Fruit fly (Drosophila melanogaster) whole organism, embryonic: ENCODE results near the gene CG32452.
"Not testable (repeated sequence)": the region's sequence is repeated elsewhere in the genome, so short reads cannot be mapped to it uniquely, and the experiment has no call there.

ENCODE experiments used
- Atf3 ChIP-seq: fragments of 200-800 bp; sonication (Bioruptor generic); optimal IDR thresholded peaks from 3 replicates; lab custom pipeline; 2016; ENCODE audit warnings: missing biosample characterization, missing genetic modification characterization
- BtbVII ChIP-seq: fragments of 200-800 bp; sonication (Bioruptor generic); optimal IDR thresholded peaks from 3 replicates; lab custom pipeline; 2017; ENCODE audit warnings: missing biosample characterization, mild to moderate bottlenecking, missing genetic modification characterization
- CG10565 ChIP-seq: fragments of 200-800 bp; sonication (Bioruptor generic); optimal IDR thresholded peaks from 3 replicates; lab custom pipeline; 2016; ENCODE audit warnings: missing biosample characterization, mild to moderate bottlenecking, missing genetic modification characterization
- CG10654 ChIP-seq: fragments of 200-800 bp; sonication (Bioruptor generic); optimal IDR thresholded peaks from 2 replicates; lab custom pipeline; 2016; ENCODE audit warnings: missing biosample characterization, missing genetic modification characterization
- CG11456 ChIP-seq: fragments of 200-800 bp; sonication (Bioruptor generic); IDR thresholded peaks from 3 replicates; pipeline ENCODE4 v1.3.6; 2022; ENCODE audit warnings: missing biosample characterization, missing genetic modification characterization
- CG1233 ChIP-seq: fragments of 200-800 bp; sonication (Bioruptor generic); optimal IDR thresholded peaks from 4 replicates; lab custom pipeline; 2018; ENCODE audit warnings: missing biosample characterization, mild to moderate bottlenecking, missing genetic modification characterization
- CG1529 ChIP-seq: fragments of 200-800 bp; sonication (Bioruptor generic); optimal IDR thresholded peaks from 3 replicates; lab custom pipeline; 2018; ENCODE audit warnings: missing biosample characterization, missing genetic modification characterization
- CG15601 ChIP-seq: fragments of 200-800 bp; sonication (Bioruptor generic); optimal IDR thresholded peaks from 3 replicates; lab custom pipeline; 2019; ENCODE audit warnings: missing biosample characterization, mild to moderate bottlenecking, missing genetic modification characterization, moderate library complexity
- CG1647 ChIP-seq: fragments of 200-800 bp; sonication (Bioruptor generic); optimal IDR thresholded peaks from 3 replicates; lab custom pipeline; 2016; ENCODE audit warnings: missing biosample characterization, missing genetic modification characterization
- CG2199 ChIP-seq: fragments of 200-800 bp; sonication (Bioruptor generic); IDR thresholded peaks from 3 replicates; pipeline ENCODE4 v1.3.6; 2022; ENCODE audit warnings: missing biosample characterization, missing genetic modification characterization
- CG31388 ChIP-seq: fragments of 200-800 bp; sonication (Bioruptor generic); optimal IDR thresholded peaks from 2 replicates; lab custom pipeline; 2016; ENCODE audit warnings: missing biosample characterization, missing genetic modification characterization
- CG4424 ChIP-seq: fragments of 200-800 bp; sonication (Bioruptor generic); optimal IDR thresholded peaks from 3 replicates; lab custom pipeline; 2016; ENCODE audit warnings: missing biosample characterization, missing genetic modification characterization
- CG8281 ChIP-seq: fragments of 200-800 bp; sonication (Bioruptor generic); optimal IDR thresholded peaks from 2 replicates; lab custom pipeline; 2018; ENCODE audit warnings: missing biosample characterization, mild to moderate bottlenecking, missing genetic modification characterization, moderate library complexity
- CG8478 ChIP-seq: fragments of >200 bp; optimal IDR thresholded peaks from 2 replicates; lab custom pipeline; 2018
- CG9797 ChIP-seq: fragments of 200-800 bp; sonication (Bioruptor generic); optimal IDR thresholded peaks from 3 replicates; lab custom pipeline; 2018; ENCODE audit warnings: missing biosample characterization, mild to moderate bottlenecking, missing genetic modification characterization
- CTCF ChIP-seq: fragments of 200-800 bp; sonication (Bioruptor generic); optimal IDR thresholded peaks from 2 replicates; lab custom pipeline; 2017; ENCODE audit warnings: missing biosample characterization, mild to moderate bottlenecking, missing genetic modification characterization, moderate library complexity
- Dip2 ChIP-seq: fragments of 200-800 bp; sonication (Bioruptor generic); IDR thresholded peaks from 2 replicates; pipeline ENCODE4 v1.3.6; 2022; ENCODE audit warnings: missing biosample characterization, missing genetic modification characterization
- Ssrp ChIP-seq: fragments of 200-800 bp; sonication (Bioruptor generic); optimal IDR thresholded peaks from 2 replicates; lab custom pipeline; 2018; ENCODE audit warnings: missing biosample characterization, mild to moderate bottlenecking, missing genetic modification characterization, moderate library complexity
- ac ChIP-seq: fragments of 200-800 bp; sonication (Bioruptor generic); optimal IDR thresholded peaks from 3 replicates; lab custom pipeline; 2017; ENCODE audit warnings: missing biosample characterization, mild to moderate bottlenecking, missing genetic modification characterization
- bcd ChIP-seq: fragments of 200-800 bp; sonication (Bioruptor generic); optimal IDR thresholded peaks from 2 replicates; lab custom pipeline; 2017; ENCODE audit warnings: missing biosample characterization, mild to moderate bottlenecking, missing genetic modification characterization
- chn ChIP-seq: fragments of 200-800 bp; sonication (Bioruptor generic); optimal IDR thresholded peaks from 2 replicates; lab custom pipeline; 2016; ENCODE audit warnings: missing biosample characterization, missing genetic modification characterization
- crc ChIP-seq: fragments of 200-800 bp; sonication (Bioruptor generic); optimal IDR thresholded peaks from 2 replicates; lab custom pipeline; 2016; ENCODE audit warnings: missing biosample characterization, missing genetic modification characterization
- crol ChIP-seq: fragments of 200-800 bp; sonication (Bioruptor generic); IDR thresholded peaks from 2 replicates; pipeline ENCODE4 v1.3.6; 2022; ENCODE audit warnings: missing biosample characterization, missing genetic modification characterization
- dm ChIP-seq: fragments of 200-800 bp; sonication (Bioruptor generic); optimal IDR thresholded peaks from 3 replicates; lab custom pipeline; 2016; ENCODE audit warnings: missing biosample characterization, missing genetic modification characterization
- ems ChIP-seq: fragments of 200-800 bp; sonication (Bioruptor generic); optimal IDR thresholded peaks from 3 replicates; lab custom pipeline; 2016; ENCODE audit warnings: missing biosample characterization, missing genetic modification characterization
- lmd ChIP-seq: fragments of 200-800 bp; sonication (Bioruptor generic); IDR thresholded peaks from 2 replicates; pipeline ENCODE4 v1.3.6; 2022; ENCODE audit warnings: missing biosample characterization, missing genetic modification characterization
- lov ChIP-seq, 2 experiments: fragments of 200-800 bp in 1 of 2; fragments of >200 bp in 1 of 2; sonication (Bioruptor generic) in 1 of 2; IDR thresholded peaks in 1 of 2; optimal IDR thresholded peaks in 1 of 2; 2 replicates in 1 of 2; 3 replicates in 1 of 2; pipeline versions ENCODE4 v1.3.6 to Lab custom; 2017 to 2022; ENCODE audit warnings: missing biosample characterization in 1 of 2, missing genetic modification characterization in 1 of 2
- pan ChIP-seq, 4 experiments: fragments of >200 bp in 3 of 4; fragments of 200-800 bp in 1 of 4; sonication (Bioruptor generic) in 1 of 4; optimal IDR thresholded peaks in 3 of 4; IDR thresholded peaks in 1 of 4; 2 replicates each; pipeline versions ENCODE4 v1.3.6 to Lab custom; 2017 to 2022; ENCODE audit warnings: missing biosample characterization in 2 of 4, missing genetic modification characterization in 2 of 4, mixed read lengths in 1 of 4
- stwl ChIP-seq: fragments of 200-800 bp; sonication (Bioruptor generic); optimal IDR thresholded peaks from 3 replicates; lab custom pipeline; 2018; ENCODE audit warnings: missing biosample characterization, mild to moderate bottlenecking, missing genetic modification characterization, moderate library complexity
- tll ChIP-seq, 2 experiments: fragments of 200-800 bp in 1 of 2; fragments of >200 bp in 1 of 2; sonication (Bioruptor generic) in 1 of 2; optimal IDR thresholded peaks; 2 replicates each; lab custom pipeline; 2017 to 2019; ENCODE audit warnings: missing biosample characterization in 2 of 2, missing genetic modification characterization in 2 of 2, mild to moderate bottlenecking in 1 of 2, moderate library complexity in 1 of 2
- tna ChIP-seq: fragments of 200-800 bp; sonication (Bioruptor generic); IDR thresholded peaks from 2 replicates; pipeline ENCODE4 v1.3.6; 2022; ENCODE audit warnings: missing biosample characterization, missing genetic modification characterization; ENCODE audit not compliant: partially characterized antibody
- twi ChIP-seq: fragments of 200-800 bp; optimal IDR thresholded peaks from 2 replicates; lab custom pipeline; 2019; ENCODE audit warnings: missing biosample characterization, mild to moderate bottlenecking, missing genetic modification characterization, moderate library complexity
- tx ChIP-seq: fragments of 200-800 bp; sonication (Bioruptor generic); optimal IDR thresholded peaks from 2 replicates; lab custom pipeline; 2016; ENCODE audit warnings: missing biosample characterization, missing genetic modification characterization
- vnd ChIP-seq: fragments of 200-800 bp; sonication (Bioruptor generic); IDR thresholded peaks from 3 replicates; pipeline ENCODE4 v1.3.6; 2022; ENCODE audit warnings: missing biosample characterization, missing genetic modification characterization; ENCODE audit not compliant: partially characterized antibody

CG32452 gene

dm6 chr3L:22696930-22697329 lies 20.6 kb upstream of the CG32452 start, which contains the start of gene CG32453:
TSS of gene CG32453 (plus strand) at chr3L:22697230.
- TF ChIP-seq CG31388 (GFP tag; lab: Kevin White, UChicago); CG10654 (GFP tag; lab: Kevin White, UChicago); lov (optimal IDR thresholded peaks at IDR 0.05; lab: Kevin White, UChicago); lov (GFP tag; IDR thresholded peaks at IDR 0.05; lab: Robert Waterston, UW): not testable (repeated sequence)

dm6 chr3L:22699133-22699532 lies 18.4 kb upstream of the CG32452 start, which contains the start of gene CG45116:
TSS of gene CG45116 (plus strand) at chr3L:22699433.
- TF ChIP-seq tll (GFP tag; optimal IDR thresholded peaks at IDR 0.05; lab: Kevin White, UChicago) (peak in 1 of 2 experiments; percentile 18), tna (no peak), crol (GFP tag; lab: Robert Waterston, UW) (no peak), BtbVII (no peak), CG10565 (GFP tag; lab: Kevin White, UChicago) (no peak), Ssrp (tag; lab: Kevin White, UChicago) (no peak), CG9797 (GFP tag; lab: Kevin White, UChicago) (no peak), bcd (GFP tag; lab: Kevin White, UChicago) (no peak), CG4424 (GFP tag; lab: Kevin White, UChicago) (no peak), ac (GFP tag; lab: Kevin White, UChicago) (peak; percentile 37), twi (tag; lab: Kevin White, UChicago) (peak; percentile 58), CG8478 (no peak), crc (GFP tag; lab: Kevin White, UChicago) (no peak), ems (GFP tag; lab: Kevin White, UChicago) (no peak), CG1233 (no peak), CG2199 (GFP tag; lab: Robert Waterston, UW) (0 out of 3 replicates have a peak, but pooled peaks have one; percentile 34), CG8281 (tag; lab: Kevin White, UChicago) (no peak), dm (GFP tag; lab: Kevin White, UChicago) (no peak), CG1647 (no peak), CG1529 (GFP tag; lab: Kevin White, UChicago) (no peak), tx (GFP tag; lab: Kevin White, UChicago) (no peak)

- TF ChIP-seq Atf3 (GFP tag; lab: Kevin White, UChicago) = no peak
- TF ChIP-seq CG11456 (GFP tag; lab: Robert Waterston, UW) = 0 out of 3 replicates have a peak, but pooled peaks have one; percentile 22
These were observed 5.7 kb upstream of the CG32452 start, which contains the start of gene CG11370 for dm6 chr3L:22711855-22712254. TSS of gene CG11370 (plus strand) at chr3L:22712155.

- TF ChIP-seq chn (GFP tag; lab: Kevin White, UChicago) = no peak
- TF ChIP-seq lmd (GFP tag; lab: Robert Waterston, UW) = no peak
- TF ChIP-seq Dip2 = peak; percentile 61
- peak; percentile 88 for TF ChIP-seq CTCF (GFP tag; lab: Kevin White, UChicago)
- no peak for TF ChIP-seq CG9797 (GFP tag; lab: Kevin White, UChicago)
- TF ChIP-seq vnd = no peak
- TF ChIP-seq CG15601 (tag; lab: Kevin White, UChicago) = peak; percentile 93
- peak; percentile 12 for TF ChIP-seq stwl (tag; lab: Kevin White, UChicago)
- TF ChIP-seq pan (optimal IDR thresholded peaks at IDR 0.05; lab: Kevin White, UChicago) = no peak
- no peak for TF ChIP-seq pan (GFP tag; optimal IDR thresholded peaks at IDR 0.05 in 1 of 2, IDR thresholded peaks at IDR 0.05 in 1 of 2)
- TF ChIP-seq, all 482 proteins: peak for 4
These were observed 3.9 kb upstream of the CG32452 start for dm6 chr3L:22713605-22714004.
